Worm (Caenorhabditis elegans): ENCODE data around the gene ZK1251.3.

Gene ZK1251.3

ce11 chrIV:9706704-9707197 is 23.3 kb downstream of the ZK1251.3 start, which contains the start of the genes dcaf-1 and dph-3:
Gene dcaf-1 (minus strand): TSS chrIV:9706723.
Gene dph-3 (plus strand): TSS chrIV:9707147.
- peak; percentile 21 for TF ChIP-seq gmeb-1 (tag; optimal IDR thresholded peaks at IDR 0.05)
- no peak for TF ChIP-seq elt-1 (tag; optimal IDR thresholded peaks at IDR 0.05)
- TF ChIP-seq lin-13 (GFP tag; optimal IDR thresholded peaks at IDR 0.05) = peak; percentile 62
- TF ChIP-seq egl-27 (tag; optimal IDR thresholded peaks at IDR 0.05) = no peak
- no peak for TF ChIP-seq nhr-77 (tag; optimal IDR thresholded peaks at IDR 0.05)
- no peak for TF ChIP-seq skn-1 (tag; optimal IDR thresholded peaks at IDR 0.05)
- TF ChIP-seq ama-1 (optimal IDR thresholded peaks at IDR 0.05) = no peak
- no peak for TF ChIP-seq nhr-6 (tag; optimal IDR thresholded peaks at IDR 0.05)
- no peak for TF ChIP-seq sma-3 (GFP tag; optimal IDR thresholded peaks at IDR 0.05)
- no peak for TF ChIP-seq lin-39 (tag; optimal IDR thresholded peaks at IDR 0.05)
- TF ChIP-seq nhr-12 (tag; optimal IDR thresholded peaks at IDR 0.05) = no peak
- no peak for TF ChIP-seq crh-2 (tag; optimal IDR thresholded peaks at IDR 0.05)
- no peak for TF ChIP-seq nhr-237 (tag; optimal IDR thresholded peaks at IDR 0.05)
- TF ChIP-seq unc-55 (GFP tag; optimal IDR thresholded peaks at IDR 0.05) = no peak
- peak; percentile 73 for TF ChIP-seq C34F6.9 (tag; optimal IDR thresholded peaks at IDR 0.05)
- TF ChIP-seq nhr-25 (tag; optimal IDR thresholded peaks at IDR 0.05) = no peak
- no peak for TF ChIP-seq aly-2 (tag; optimal IDR thresholded peaks at IDR 0.05)
- no peak for TF ChIP-seq dmd-4 (tag; optimal IDR thresholded peaks at IDR 0.05)
- peak; percentile 40 for TF ChIP-seq nhr-129 (tag; optimal IDR thresholded peaks at IDR 0.05)
- TF ChIP-seq unc-39 (tag; optimal IDR thresholded peaks at IDR 0.05) = no peak
- TF ChIP-seq nhr-10 (tag; optimal IDR thresholded peaks at IDR 0.05) = no peak
- TF ChIP-seq lin-11 (tag; optimal IDR thresholded peaks at IDR 0.05) = no peak
- no peak for TF ChIP-seq nhr-23 (tag; optimal IDR thresholded peaks at IDR 0.05)
- TF ChIP-seq mab-5 (tag; optimal IDR thresholded peaks at IDR 0.05) = peak; percentile 20
- TF ChIP-seq mbf-1 (tag; optimal IDR thresholded peaks at IDR 0.05) = no peak
- TF ChIP-seq ztf-4 (tag; optimal IDR thresholded peaks at IDR 0.05) = no peak
- no peak for TF ChIP-seq unc-62 (GFP tag; optimal IDR thresholded peaks at IDR 0.05)
- no peak for TF ChIP-seq nhr-11 (tag; optimal IDR thresholded peaks at IDR 0.05)
- peak; percentile 90 to 98 for TF ChIP-seq lsy-2 (tag; optimal IDR thresholded peaks at IDR 0.05)
- TF ChIP-seq F13H6.1 (tag; optimal IDR thresholded peaks at IDR 0.05) = no peak
- no peak for TF ChIP-seq ZK546.5 (tag; optimal IDR thresholded peaks at IDR 0.05)
- TF ChIP-seq elt-3 (tag; optimal IDR thresholded peaks at IDR 0.05) = no peak
- TF ChIP-seq alr-1 (tag; optimal IDR thresholded peaks at IDR 0.05) = no peak
- peak; percentile 11 for TF ChIP-seq sma-9 (GFP tag; optimal IDR thresholded peaks at IDR 0.05)
- no peak for TF ChIP-seq sma-9 (tag; optimal IDR thresholded peaks at IDR 0.05)
- no peak for TF ChIP-seq ceh-16 (tag; optimal IDR thresholded peaks at IDR 0.05)

- TF ChIP-seq dmd-4 (tag; optimal IDR thresholded peaks at IDR 0.05) = no peak
- TF ChIP-seq ZK546.5 (tag; optimal IDR thresholded peaks at IDR 0.05) = no peak
- no peak for TF ChIP-seq mbf-1 (tag; optimal IDR thresholded peaks at IDR 0.05)
- no peak for TF ChIP-seq fos-1 (tag; optimal IDR thresholded peaks at IDR 0.05)
- no peak for TF ChIP-seq unc-39 (tag; optimal IDR thresholded peaks at IDR 0.05)
- TF ChIP-seq nhr-11 (tag; optimal IDR thresholded peaks at IDR 0.05) = no peak
- TF ChIP-seq C34F6.9 (tag; optimal IDR thresholded peaks at IDR 0.05) = no peak
- TF ChIP-seq crh-2 (tag; optimal IDR thresholded peaks at IDR 0.05) = no peak
- TF ChIP-seq ceh-16 (tag; optimal IDR thresholded peaks at IDR 0.05) = no peak
- no peak for TF ChIP-seq skn-1 (tag; optimal IDR thresholded peaks at IDR 0.05)
- no peak for TF ChIP-seq alr-1 (tag; optimal IDR thresholded peaks at IDR 0.05)
- no peak for TF ChIP-seq lsy-2 (tag; optimal IDR thresholded peaks at IDR 0.05)
- TF ChIP-seq ztf-1 (GFP tag; conservative IDR thresholded peaks at IDR 0.05) = no peak
- no peak for TF ChIP-seq nhr-77 (tag; optimal IDR thresholded peaks at IDR 0.05)
- no peak for TF ChIP-seq R02D3.7 (tag; optimal IDR thresholded peaks at IDR 0.05)
- no peak for TF ChIP-seq nhr-129 (tag; optimal IDR thresholded peaks at IDR 0.05)
- no peak for TF ChIP-seq nhr-23 (tag; optimal IDR thresholded peaks at IDR 0.05)
- TF ChIP-seq snpc-4 (tag; optimal IDR thresholded peaks at IDR 0.05) = no peak
- no peak for TF ChIP-seq nhr-237 (tag; optimal IDR thresholded peaks at IDR 0.05)
- TF ChIP-seq nhr-12 (tag; optimal IDR thresholded peaks at IDR 0.05) = no peak
Measured at ce11 chrIV:9709205-9709604, 25.7 kb downstream of the ZK1251.3 start, which contains the start of gene ant-1.3. Gene ant-1.3 (minus strand): TSS chrIV:9709305.

- TF ChIP-seq unc-62 (GFP tag; optimal IDR thresholded peaks at IDR 0.05) = no peak
- no peak for TF ChIP-seq ceh-16 (tag; optimal IDR thresholded peaks at IDR 0.05)
- no peak for TF ChIP-seq ztf-11 (tag; optimal IDR thresholded peaks at IDR 0.05)
- no peak for TF ChIP-seq lin-39 (tag; optimal IDR thresholded peaks at IDR 0.05)
- no peak for TF ChIP-seq nhr-25 (tag; optimal IDR thresholded peaks at IDR 0.05)
- TF ChIP-seq unc-39 (tag; optimal IDR thresholded peaks at IDR 0.05) = no peak
- TF ChIP-seq nhr-237 (tag; optimal IDR thresholded peaks at IDR 0.05) = no peak
- TF ChIP-seq blmp-1 (tag; optimal IDR thresholded peaks at IDR 0.05; ENCODE audit: insufficient read depth) = no peak
- no peak for TF ChIP-seq sma-9 (GFP tag; optimal IDR thresholded peaks at IDR 0.05)
- no peak for TF ChIP-seq sma-9 (tag; optimal IDR thresholded peaks at IDR 0.05)
- no peak for TF ChIP-seq elt-1 (tag; optimal IDR thresholded peaks at IDR 0.05)
- TF ChIP-seq lsy-2 (tag; optimal IDR thresholded peaks at IDR 0.05) = no peak
- no peak for TF ChIP-seq gmeb-1 (tag; optimal IDR thresholded peaks at IDR 0.05)
- no peak for TF ChIP-seq nhr-12 (tag; optimal IDR thresholded peaks at IDR 0.05)
- TF ChIP-seq mdl-1 (tag; optimal IDR thresholded peaks at IDR 0.05) = no peak
Measured at ce11 chrIV:9709887-9710286, 26.4 kb downstream of the ZK1251.3 start, which contains the start of gene nhr-38. Gene nhr-38 (plus strand): TSS chrIV:9710187.

Measured in whole organism, L2 larva.